Fruit fly (Drosophila melanogaster) whole organism, prepupa: Measurements from ENCODE around the gene Vps37B.

Experiments used
- CG10631 ChIP-seq: fragments of 200-800 bp; sonication (Bioruptor generic); optimal IDR thresholded peaks from 2 replicates; lab custom pipeline; 2016; ENCODE audit warnings: missing biosample characterization, missing genetic modification characterization
- CG32006 ChIP-seq: fragments of 200-800 bp; sonication (Bioruptor generic); optimal IDR thresholded peaks from 3 replicates; lab custom pipeline; 2017; ENCODE audit warnings: missing biosample characterization, mild to moderate bottlenecking, missing genetic modification characterization
- CG6792 ChIP-seq: fragments of 200-800 bp; sonication (Bioruptor generic); optimal IDR thresholded peaks from 3 replicates; lab custom pipeline; 2016; ENCODE audit warnings: missing biosample characterization, missing genetic modification characterization
- CG8119 ChIP-seq: fragments of 200-800 bp; sonication (Bioruptor generic); IDR thresholded peaks from 3 replicates; pipeline ENCODE4 v1.3.6; 2022; ENCODE audit warnings: missing biosample characterization, missing genetic modification characterization
- Ets96B ChIP-seq: fragments of 200-800 bp; optimal IDR thresholded peaks from 2 replicates; lab custom pipeline; 2019; ENCODE audit warnings: missing biosample characterization, mild to moderate bottlenecking, missing genetic modification characterization, moderate library complexity
- Lpt ChIP-seq: fragments of 200-800 bp; sonication (Bioruptor generic); optimal IDR thresholded peaks from 3 replicates; lab custom pipeline; 2016; ENCODE audit warnings: missing biosample characterization, missing genetic modification characterization
- OdsH ChIP-seq: fragments of 200-800 bp; sonication (Bioruptor generic); optimal IDR thresholded peaks from 3 replicates; lab custom pipeline; 2016; ENCODE audit warnings: missing biosample characterization, missing genetic modification characterization
- fd85E ChIP-seq: fragments of 200-800 bp; sonication (Bioruptor generic); optimal IDR thresholded peaks from 3 replicates; lab custom pipeline; 2016; ENCODE audit warnings: missing biosample characterization, missing genetic modification characterization
- pdm3 ChIP-seq: fragments of 200-800 bp; sonication (Bioruptor generic); optimal IDR thresholded peaks from 3 replicates; lab custom pipeline; 2016; ENCODE audit warnings: missing biosample characterization, missing genetic modification characterization

DNA sequence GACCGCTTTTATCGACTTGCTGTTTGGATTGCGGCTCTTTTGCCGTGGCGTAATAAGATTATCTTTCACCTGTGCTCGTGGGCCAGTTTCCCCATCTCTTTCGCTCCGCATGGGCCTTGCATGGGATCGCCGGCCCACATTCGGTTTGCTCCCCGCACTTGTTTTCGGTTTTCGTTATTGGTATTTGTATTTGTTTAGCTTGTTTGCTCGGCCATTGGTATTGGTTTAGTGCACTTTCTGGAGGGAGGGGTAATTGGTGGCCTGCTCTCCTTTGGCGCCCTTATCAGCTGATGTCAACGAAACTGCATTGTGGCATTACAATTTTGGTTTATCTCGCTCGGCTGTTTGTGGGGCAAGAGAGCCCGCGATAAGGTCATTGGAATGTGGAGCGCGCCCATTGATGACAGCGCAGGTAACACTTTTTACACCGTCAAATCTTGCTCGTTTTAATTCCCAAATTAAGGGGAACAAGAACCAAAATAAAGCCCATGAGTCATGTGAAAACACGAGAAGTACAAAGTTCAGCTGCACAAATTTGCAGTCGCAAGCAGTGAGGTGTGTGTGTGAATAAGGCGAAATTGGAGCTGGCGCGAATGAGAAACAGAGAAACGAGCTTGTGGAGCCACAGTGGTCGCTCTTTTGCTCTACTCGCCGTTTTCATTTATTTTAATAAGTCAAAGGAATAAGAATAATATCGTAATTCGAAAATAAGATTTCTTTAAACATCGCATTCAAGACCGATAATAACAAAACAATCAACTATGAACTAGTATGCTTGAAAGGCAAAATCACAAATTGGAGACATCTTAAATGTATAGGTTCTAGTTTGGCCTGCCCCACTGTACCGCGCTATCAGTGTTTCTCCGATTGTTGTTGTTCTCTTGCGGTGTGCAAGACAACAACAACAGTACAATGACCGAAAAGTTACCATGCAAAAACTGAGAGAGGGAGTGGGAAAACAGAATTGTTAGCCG lies 10.3 kb upstream of the Vps37B start:
- TF ChIP-seq Ets96B (tag; lab: Kevin White, UChicago): peak; percentile 90
- TF ChIP-seq CG32006: peak; percentile 89
- TF ChIP-seq OdsH: peak; percentile 92
- TF ChIP-seq Lpt (GFP tag; lab: Kevin White, UChicago): peak; percentile 84
- TF ChIP-seq CG8119 (GFP tag; lab: Robert Waterston, UW): peak; percentile 78
- peak; percentile 89 for TF ChIP-seq CG10631 (GFP tag; lab: Kevin White, UChicago)
- TF ChIP-seq pdm3 (GFP tag; lab: Kevin White, UChicago): peak; percentile 93
- TF ChIP-seq fd85E (GFP tag; lab: Kevin White, UChicago): peak; percentile 69
- TF ChIP-seq CG6792 (GFP tag; lab: Kevin White, UChicago): peak; percentile 91
